Fruit fly (Drosophila melanogaster) whole organism, wandering third instar larva: ENCODE results near the gene Cpr78Cc.

Source experiments
- CG32264 ChIP-seq: fragments of 200-800 bp; sonication (Bioruptor generic); optimal IDR thresholded peaks from 2 replicates; lab custom pipeline; 2016; ENCODE audit warnings: missing biosample characterization, missing genetic modification characterization
- CG9705 ChIP-seq: fragments of 200-800 bp; sonication (Bioruptor generic); optimal IDR thresholded peaks from 2 replicates; lab custom pipeline; 2018; ENCODE audit warnings: missing biosample characterization, mild to moderate bottlenecking, missing genetic modification characterization
- CrebA ChIP-seq: fragments of 200-800 bp; sonication (Bioruptor generic); optimal IDR thresholded peaks from 2 replicates; lab custom pipeline; 2016; ENCODE audit warnings: missing biosample characterization, mild to moderate bottlenecking, missing genetic modification characterization, borderline replicate concordance
- Dfd ChIP-seq: fragments of >200 bp; optimal IDR thresholded peaks from 2 replicates; lab custom pipeline; 2017; ENCODE audit warnings: missing biosample characterization, missing genetic modification characterization
- Dif ChIP-seq: fragments of 200-275, 200-300 bp; sonication (Bioruptor generic); optimal IDR thresholded peaks from 2 replicates; lab custom pipeline; 2018; ENCODE audit warnings: missing biosample characterization, missing genetic modification characterization; ENCODE audit not compliant: partially characterized antibody
- GATAd ChIP-seq: sonication (Bioruptor generic); optimal IDR thresholded peaks from 2 replicates; lab custom pipeline; 2016; ENCODE audit warnings: missing biosample characterization, missing genetic modification characterization
- HLH106 ChIP-seq: fragments of 200-800 bp; optimal IDR thresholded peaks from 3 replicates; lab custom pipeline; 2019; ENCODE audit warnings: missing biosample characterization, mild to moderate bottlenecking, missing genetic modification characterization, moderate library complexity
- Hnf4 ChIP-seq: fragments of 200-800 bp; sonication (Bioruptor generic); optimal IDR thresholded peaks from 2 replicates; lab custom pipeline; 2016; ENCODE audit warnings: missing biosample characterization, mild to moderate bottlenecking, missing genetic modification characterization
- Hr78 ChIP-seq: fragments of >200 bp; optimal IDR thresholded peaks from 2 replicates; lab custom pipeline; 2017; ENCODE audit warnings: missing biosample characterization, missing genetic modification characterization
- Hr83 ChIP-seq: fragments of 200-300 bp; sonication (Bioruptor generic); optimal IDR thresholded peaks from 2 replicates; lab custom pipeline; 2016; ENCODE audit warnings: missing biosample characterization, mild to moderate bottlenecking, missing genetic modification characterization, moderate library complexity; ENCODE audit not compliant: poor library complexity, severe bottlenecking
- Jra ChIP-seq: sonication (Bioruptor generic); optimal IDR thresholded peaks from 2 replicates; lab custom pipeline; 2016; ENCODE audit warnings: missing biosample characterization, missing genetic modification characterization
- Mio ChIP-seq: sonication (Bioruptor generic); optimal IDR thresholded peaks from 2 replicates; lab custom pipeline; 2016; ENCODE audit warnings: missing biosample characterization, missing genetic modification characterization
- Myc ChIP-seq: fragments of >200 bp; optimal IDR thresholded peaks from 2 replicates; lab custom pipeline; 2017
- N ChIP-seq: fragments of >200 bp; optimal IDR thresholded peaks from 2 replicates; lab custom pipeline; 2018; ENCODE audit warnings: missing biosample characterization, missing external identifiers, missing genetic modification characterization
- OdsH ChIP-seq: fragments of 200-800 bp; sonication (Bioruptor generic); optimal IDR thresholded peaks from 2 replicates; lab custom pipeline; 2016; ENCODE audit warnings: missing biosample characterization, mild to moderate bottlenecking, missing genetic modification characterization
- Rel ChIP-seq, 2 experiments: fragments of 200-800 bp; sonication (Bioruptor generic) in 1 of 2; optimal IDR thresholded peaks; 2 replicates in 1 of 2; 3 replicates in 1 of 2; lab custom pipeline; 2016 to 2019; ENCODE audit warnings: mild to moderate bottlenecking in 2 of 2, missing biosample characterization in 2 of 2, missing genetic modification characterization in 2 of 2, moderate library complexity in 1 of 2
- Vsx2 ChIP-seq: fragments of 200-300, 225-300 bp; sonication (Bioruptor generic); optimal IDR thresholded peaks from 2 replicates; lab custom pipeline; 2018; ENCODE audit warnings: missing biosample characterization, missing genetic modification characterization; ENCODE audit not compliant: partially characterized antibody
- br ChIP-seq: fragments of 200-800 bp; sonication (Bioruptor generic); optimal IDR thresholded peaks from 2 replicates; lab custom pipeline; 2016; ENCODE audit warnings: missing biosample characterization, missing genetic modification characterization
- brk ChIP-seq: fragments of 200-800 bp; sonication (Bioruptor generic); optimal IDR thresholded peaks from 2 replicates; lab custom pipeline; 2016; ENCODE audit warnings: missing biosample characterization, mild to moderate bottlenecking, missing genetic modification characterization
- dmrt93B ChIP-seq: fragments of 200-800 bp; sonication (Bioruptor generic); optimal IDR thresholded peaks from 2 replicates; lab custom pipeline; 2018; ENCODE audit warnings: missing biosample characterization, mild to moderate bottlenecking, missing genetic modification characterization
- dsf ChIP-seq: sonication (Bioruptor generic); optimal IDR thresholded peaks from 2 replicates; lab custom pipeline; 2016; ENCODE audit warnings: missing biosample characterization, missing genetic modification characterization, borderline replicate concordance
- ey ChIP-seq: fragments of 200-800 bp; sonication (Bioruptor generic); optimal IDR thresholded peaks from 2 replicates; lab custom pipeline; 2016; ENCODE audit warnings: missing biosample characterization, missing genetic modification characterization
- foxo ChIP-seq, 2 experiments: fragments of 200-800 bp; sonication (Bioruptor generic); optimal IDR thresholded peaks; 2 replicates in 1 of 2; 3 replicates in 1 of 2; lab custom pipeline; 2016 to 2017; ENCODE audit warnings: missing biosample characterization in 2 of 2, missing genetic modification characterization in 2 of 2
- fru ChIP-seq: fragments of 200-800 bp; sonication (Bioruptor generic); optimal IDR thresholded peaks from 3 replicates; lab custom pipeline; 2016; ENCODE audit warnings: missing biosample characterization, mild to moderate bottlenecking, missing genetic modification characterization
- h ChIP-seq: fragments of 200-800 bp; sonication (Bioruptor generic); optimal IDR thresholded peaks from 3 replicates; lab custom pipeline; 2016; ENCODE audit warnings: missing biosample characterization, mild to moderate bottlenecking, missing genetic modification characterization
- jim ChIP-seq: fragments of 175-275, 200-325 bp; sonication (Bioruptor generic); optimal IDR thresholded peaks from 2 replicates; lab custom pipeline; 2016; ENCODE audit warnings: missing biosample characterization, mild to moderate bottlenecking, missing genetic modification characterization
- lola ChIP-seq: fragments of >200 bp; optimal IDR thresholded peaks from 2 replicates; lab custom pipeline; 2017; ENCODE audit warnings: missing biosample characterization, missing genetic modification characterization
- psq ChIP-seq: fragments of 200-800 bp; sonication (Bioruptor generic); optimal IDR thresholded peaks from 3 replicates; lab custom pipeline; 2017; ENCODE audit warnings: missing biosample characterization, mild to moderate bottlenecking, missing genetic modification characterization, moderate library complexity
- rgr ChIP-seq: fragments of 200-800 bp; sonication (Bioruptor generic); optimal IDR thresholded peaks from 3 replicates; lab custom pipeline; 2016; ENCODE audit warnings: missing biosample characterization, mild to moderate bottlenecking, missing genetic modification characterization
- sv ChIP-seq: fragments of 200-800 bp; sonication (Bioruptor generic); optimal IDR thresholded peaks from 3 replicates; lab custom pipeline; 2016; ENCODE audit warnings: missing biosample characterization, missing genetic modification characterization
- tai ChIP-seq: sonication (Bioruptor generic); optimal IDR thresholded peaks from 2 replicates; lab custom pipeline; 2016; ENCODE audit warnings: missing biosample characterization, missing genetic modification characterization
- usp ChIP-seq: fragments of >200 bp; optimal IDR thresholded peaks from 2 replicates; lab custom pipeline; 2017; ENCODE audit warnings: missing biosample characterization, missing genetic modification characterization
- woc ChIP-seq: sonication (Bioruptor generic); optimal IDR thresholded peaks from 2 replicates; lab custom pipeline; 2016; ENCODE audit warnings: missing biosample characterization, mild to moderate bottlenecking, missing genetic modification characterization

The Cpr78Cc gene

dm6 chr3L:21297703-21298102 is 2.7 kb upstream of the Cpr78Cc start, which contains the start of gene Edg78E:
Gene Edg78E (minus strand): TSS chr3L:21297803.
- no peak for TF ChIP-seq CrebA
- no peak for TF ChIP-seq h (GFP tag; lab: Kevin White, UChicago)
- TF ChIP-seq usp (GFP tag; lab: Kevin White, UChicago) = no peak
- no peak for TF ChIP-seq CG9705
- TF ChIP-seq HLH106 = no peak
- no peak for TF ChIP-seq foxo (GFP tag; optimal IDR thresholded peaks at IDR 0.05; lab: Kevin White, UChicago)
- no peak for TF ChIP-seq dsf (GFP tag; lab: Kevin White, UChicago)
- no peak for TF ChIP-seq brk (GFP tag; lab: Kevin White, UChicago)
- TF ChIP-seq Dfd = no peak
- TF ChIP-seq Rel (GFP tag; optimal IDR thresholded peaks at IDR 0.05; lab: Kevin White, UChicago) = no peak
- no peak for TF ChIP-seq Rel (tag; optimal IDR thresholded peaks at IDR 0.05; lab: Kevin White, UChicago)
- no peak for TF ChIP-seq psq (GFP tag; lab: Kevin White, UChicago)
- TF ChIP-seq lola (GFP tag; lab: Kevin White, UChicago) = no peak
- TF ChIP-seq, all 38 proteins: peak for 0

dm6 chr3L:21298375-21298774 is 2.0 kb upstream of the Cpr78Cc start, which contains the start of gene CG43702:
Gene CG43702 (plus strand): TSS chr3L:21298675.
- TF ChIP-seq dmrt93B (no peak), CrebA (no peak), h (GFP tag; lab: Kevin White, UChicago) (no peak), Myc (lab: Kevin White, UChicago) (no peak), usp (GFP tag; lab: Kevin White, UChicago) (no peak), CG32264 (no peak), GATAd (no peak), woc (GFP tag; lab: Kevin White, UChicago) (no peak), Hnf4 (GFP tag; lab: Kevin White, UChicago) (no peak), CG9705 (no peak), lola (GFP tag; lab: Kevin White, UChicago) (no peak), br (GFP tag; lab: Kevin White, UChicago) (no peak), Hr83 (GFP tag; lab: Kevin White, UChicago) (no peak), Mio (GFP tag; lab: Kevin White, UChicago) (no peak), Hr78 (GFP tag; lab: Kevin White, UChicago) (no peak), OdsH (GFP tag; lab: Kevin White, UChicago) (no peak), jim (GFP tag; lab: Kevin White, UChicago) (no peak), tai (GFP tag; lab: Kevin White, UChicago) (no peak)

- TF ChIP-seq tai (GFP tag; lab: Kevin White, UChicago) (no peak), Dif (GFP tag; lab: Kevin White, UChicago) (no peak), usp (GFP tag; lab: Kevin White, UChicago) (no peak), CrebA (no peak), h (GFP tag; lab: Kevin White, UChicago) (no peak), Rel (GFP tag; optimal IDR thresholded peaks at IDR 0.05; lab: Kevin White, UChicago) (no peak), Rel (tag; optimal IDR thresholded peaks at IDR 0.05; lab: Kevin White, UChicago) (no peak), fru (GFP tag; lab: Kevin White, UChicago) (no peak), Jra (GFP tag; lab: Kevin White, UChicago) (no peak), sv (GFP tag; lab: Kevin White, UChicago) (no peak), Vsx2 (no peak), GATAd (no peak)
These were observed 1.2 kb upstream of the Cpr78Cc start for dm6 chr3L:21299203-21299602.

dm6 chr3L:21301737-21302487 is 1.5 kb downstream of the Cpr78Cc start:
- TF ChIP-seq Jra (GFP tag; lab: Kevin White, UChicago) = no peak
- no peak for TF ChIP-seq ey
- no peak for TF ChIP-seq brk (GFP tag; lab: Kevin White, UChicago)
- no peak for TF ChIP-seq OdsH (GFP tag; lab: Kevin White, UChicago)
- no peak for TF ChIP-seq Myc (lab: Kevin White, UChicago)
- TF ChIP-seq psq (GFP tag; lab: Kevin White, UChicago) = no peak
- no peak for TF ChIP-seq Vsx2
- TF ChIP-seq dsf (GFP tag; lab: Kevin White, UChicago) = no peak
- TF ChIP-seq rgr (GFP tag; lab: Kevin White, UChicago) = no peak
- TF ChIP-seq Hnf4 (GFP tag; lab: Kevin White, UChicago) = no peak
- TF ChIP-seq N = no peak
- TF ChIP-seq lola (GFP tag; lab: Kevin White, UChicago) = no peak
